Worm (Caenorhabditis elegans) whole organism, dauer: Measurements from ENCODE around the gene C44B7.7.

ENCODE experiments used
- unc-62 ChIP-seq: sonication (generic microtip); optimal IDR thresholded peaks from 2 replicates; lab custom pipeline; 2017; ENCODE audit warnings: missing biosample characterization, missing genetic modification reagents, missing genetic modification characterization

C44B7.7 gene

ce11 chrII:6842009-6842408 lies 38.0 kb downstream of the C44B7.7 start:
- no peak for TF ChIP-seq unc-62 (GFP tag; lab: Kevin White, UChicago)

- no peak for TF ChIP-seq unc-62 (GFP tag; lab: Kevin White, UChicago)
Measured at ce11 chrII:6841102-6841501, 38.9 kb downstream of the C44B7.7 start.

- no peak for TF ChIP-seq unc-62 (GFP tag; lab: Kevin White, UChicago)
Measured at ce11 chrII:6840663-6841062, 39.3 kb downstream of the C44B7.7 start.

- no peak for TF ChIP-seq unc-62 (GFP tag; lab: Kevin White, UChicago)
Measured at ce11 chrII:6838977-6839376, 41.0 kb downstream of the C44B7.7 start.

ce11 chrII:6838270-6838878 lies 41.6 kb downstream of the C44B7.7 start:
- TF ChIP-seq unc-62 (GFP tag; lab: Kevin White, UChicago): no peak

ce11 chrII:6836762-6837566 lies 43.0 kb downstream of the C44B7.7 start:
- TF ChIP-seq unc-62 (GFP tag; lab: Kevin White, UChicago): no peak

- no peak for TF ChIP-seq unc-62 (GFP tag; lab: Kevin White, UChicago)
Measured at ce11 chrII:6835972-6836595, 43.9 kb downstream of the C44B7.7 start.

ce11 chrII:6835500-6835899 lies 44.5 kb downstream of the C44B7.7 start:
- no peak for TF ChIP-seq unc-62 (GFP tag; lab: Kevin White, UChicago)

- no peak for TF ChIP-seq unc-62 (GFP tag; lab: Kevin White, UChicago)
Measured at ce11 chrII:6834582-6835058, 45.3 kb downstream of the C44B7.7 start, which contains the start of gene egl-27. TSS of gene egl-27 (plus strand) at chrII:6835008.

- no peak for TF ChIP-seq unc-62 (GFP tag; lab: Kevin White, UChicago)
Measured at ce11 chrII:6833781-6834339, 46.1 kb downstream of the C44B7.7 start.

- no peak for TF ChIP-seq unc-62 (GFP tag; lab: Kevin White, UChicago)
Measured at ce11 chrII:6832695-6833389, 47.1 kb downstream of the C44B7.7 start.

- no peak for TF ChIP-seq unc-62 (GFP tag; lab: Kevin White, UChicago)
Measured at ce11 chrII:6832207-6832606, 47.8 kb downstream of the C44B7.7 start.

- TF ChIP-seq unc-62 (GFP tag; lab: Kevin White, UChicago): no peak
Measured at ce11 chrII:6831531-6832201, 48.3 kb downstream of the C44B7.7 start.

ce11 chrII:6830923-6831322 lies 49.0 kb downstream of the C44B7.7 start:
- no peak for TF ChIP-seq unc-62 (GFP tag; lab: Kevin White, UChicago)

ce11 chrII:6830012-6830411 lies 50.0 kb downstream of the C44B7.7 start:
- no peak for TF ChIP-seq unc-62 (GFP tag; lab: Kevin White, UChicago)
